Fruit fly (Drosophila melanogaster): ENCODE data around the gene CG43220.
A peak's percentile ranks its signal among the peaks of the same experiment; 100 is the strongest.

Gene CG43220

dm6 chr2L:17480943-17481580 is 5.3 kb upstream of the CG43220 start, which contains the start of the genes fws and Lamtor3 (continued):
- peak; percentile 98 for TF ChIP-seq HmgZ (tag; optimal IDR thresholded peaks at IDR 0.05)
- peak; percentile 91 for TF ChIP-seq CG17186 (GFP tag; optimal IDR thresholded peaks at IDR 0.05)
- TF ChIP-seq luna (GFP tag; optimal IDR thresholded peaks at IDR 0.05): peak; percentile 11
- TF ChIP-seq sens (GFP tag): peak; percentile 97
- TF ChIP-seq sc (optimal IDR thresholded peaks at IDR 0.05): no peak
- peak; percentile 98 for TF ChIP-seq sc (GFP tag; optimal IDR thresholded peaks at IDR 0.05)
- TF ChIP-seq CG12219 (GFP tag; optimal IDR thresholded peaks at IDR 0.05): peak; percentile 95
- no peak for TF ChIP-seq CG14965 (GFP tag; optimal IDR thresholded peaks at IDR 0.05; ENCODE audit: borderline replicate concordance)
- TF ChIP-seq Hr78 (GFP tag; optimal IDR thresholded peaks at IDR 0.05): no peak
- TF ChIP-seq eve (GFP tag; optimal IDR thresholded peaks at IDR 0.05): no peak
- TF ChIP-seq CG31365 (tag; optimal IDR thresholded peaks at IDR 0.05): peak; percentile 80
- peak; percentile 99 for TF ChIP-seq row (GFP tag; IDR thresholded peaks at IDR 0.05)
- TF ChIP-seq Poxn (GFP tag; IDR thresholded peaks at IDR 0.05): peak; percentile 97
- peak; percentile 99 for TF ChIP-seq CG14050 (GFP tag; IDR thresholded peaks at IDR 0.05)
- peak; percentile 95 for TF ChIP-seq Doc2 (GFP tag; IDR thresholded peaks at IDR 0.05)
- TF ChIP-seq CG9797 (GFP tag; optimal IDR thresholded peaks at IDR 0.05): peak; percentile 63
- TF ChIP-seq run (tag; optimal IDR thresholded peaks at IDR 0.05): peak; percentile 92
- TF ChIP-seq emc (GFP tag; optimal IDR thresholded peaks at IDR 0.05): peak; percentile 52
- TF ChIP-seq CG8359 (GFP tag; optimal IDR thresholded peaks at IDR 0.05; ENCODE audit: borderline replicate concordance): peak; percentile 90
- TF ChIP-seq CG9876 (GFP tag; optimal IDR thresholded peaks at IDR 0.05): peak; percentile 60
- peak; percentile 51; the same call in 1 of the 3 replicates for TF ChIP-seq Opbp (GFP tag; IDR thresholded peaks at IDR 0.05; ENCODE audit: partially characterized antibody)
- peak; percentile 96 for TF ChIP-seq BtbVII (GFP tag; optimal IDR thresholded peaks at IDR 0.05)
- peak; percentile 99 for TF ChIP-seq Rx (GFP tag; IDR thresholded peaks at IDR 0.05)
- peak; percentile 82 for TF ChIP-seq fd102C (GFP tag; optimal IDR thresholded peaks at IDR 0.05)
- TF ChIP-seq otp (GFP tag; IDR thresholded peaks at IDR 0.05): peak; percentile 98
- peak; percentile 62 for TF ChIP-seq NK7.1 (GFP tag; optimal IDR thresholded peaks at IDR 0.05)
- TF ChIP-seq Nf-YA (GFP tag; IDR thresholded peaks at IDR 0.05): peak; percentile 97
- TF ChIP-seq br (optimal IDR thresholded peaks at IDR 0.05): no peak
- TF ChIP-seq Taf1 (GFP tag; IDR thresholded peaks at IDR 0.05): peak; percentile 99
- TF ChIP-seq CG34376 (GFP tag; optimal IDR thresholded peaks at IDR 0.05): peak; percentile 79
- peak; percentile 97 for TF ChIP-seq lilli (GFP tag; optimal IDR thresholded peaks at IDR 0.05)
- peak; percentile 90 for TF ChIP-seq kay (GFP tag; optimal IDR thresholded peaks at IDR 0.05)
- TF ChIP-seq chn (GFP tag; optimal IDR thresholded peaks at IDR 0.05): peak; percentile 92
- peak; percentile 99 for TF ChIP-seq CG10209 (GFP tag; optimal IDR thresholded peaks at IDR 0.05)
- peak; percentile 95 for TF ChIP-seq CG11504 (tag; optimal IDR thresholded peaks at IDR 0.05)
- peak; percentile 99 for TF ChIP-seq chm (GFP tag; IDR thresholded peaks at IDR 0.05)
- peak; percentile 90 for TF ChIP-seq CG7786 (GFP tag; optimal IDR thresholded peaks at IDR 0.05)
- peak; percentile 85 for TF ChIP-seq shn (GFP tag; optimal IDR thresholded peaks at IDR 0.05)
- no peak for TF ChIP-seq pita (GFP tag; optimal IDR thresholded peaks at IDR 0.05)
- TF ChIP-seq E2f1 (GFP tag; IDR thresholded peaks at IDR 0.05): peak; percentile 99
- TF ChIP-seq Camta (GFP tag; optimal IDR thresholded peaks at IDR 0.05): peak; percentile 71
- peak; percentile 93 for TF ChIP-seq nerfin-1 (tag; optimal IDR thresholded peaks at IDR 0.05)
- peak; percentile 99 for TF ChIP-seq wor (GFP tag; IDR thresholded peaks at IDR 0.05)
- peak; percentile 98 for TF ChIP-seq CG32767 (GFP tag; IDR thresholded peaks at IDR 0.05)
- TF ChIP-seq ind (GFP tag; optimal IDR thresholded peaks at IDR 0.05): peak; percentile 98
- TF ChIP-seq da (GFP tag; optimal IDR thresholded peaks at IDR 0.05): peak; percentile 27
- peak; percentile 97 for TF ChIP-seq CG18619 (GFP tag; optimal IDR thresholded peaks at IDR 0.05)
- TF ChIP-seq vfl (GFP tag; optimal IDR thresholded peaks at IDR 0.05): peak; percentile 95
- peak; percentile 94 for TF ChIP-seq CG6254 (GFP tag; optimal IDR thresholded peaks at IDR 0.05)
- TF ChIP-seq stwl (tag; optimal IDR thresholded peaks at IDR 0.05): peak; percentile 87
- TF ChIP-seq peb (GFP tag; IDR thresholded peaks at IDR 0.05): peak; percentile 98
